Worm (Caenorhabditis elegans): ENCODE results near the gene T23B5.3.

DNA sequence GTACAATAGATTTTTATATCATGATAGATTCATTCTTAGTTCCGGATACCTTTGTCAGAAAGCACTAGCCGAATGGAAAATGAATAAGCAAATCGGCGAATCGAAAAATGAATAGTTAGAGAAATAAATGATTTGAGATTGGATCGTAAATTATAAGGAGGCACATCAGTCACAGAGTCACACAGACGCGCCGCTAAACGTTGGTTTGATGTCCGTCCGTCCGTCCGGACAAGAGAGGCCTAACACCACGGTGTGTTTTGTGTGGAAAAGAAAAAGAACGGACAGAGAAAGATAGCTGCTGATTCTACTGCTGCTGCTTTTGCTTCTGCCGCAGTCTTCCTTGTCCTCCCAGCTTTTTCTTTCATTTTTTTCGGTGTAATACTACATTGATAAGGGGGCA, 12.5 kb downstream of the T23B5.3 start:
- TF ChIP-seq pha-4 (GFP tag; IDR thresholded peaks at IDR 0.05) (no peak), pha-4 (tag; optimal IDR thresholded peaks at IDR 0.05) (no peak), lin-29 (GFP tag; IDR thresholded peaks at IDR 0.05) (no peak), nhr-11 (tag; optimal IDR thresholded peaks at IDR 0.05) (no peak), mep-1 (tag; optimal IDR thresholded peaks at IDR 0.05) (no peak), lin-39 (tag; optimal IDR thresholded peaks at IDR 0.05) (no peak), dpl-1 (GFP tag; optimal IDR thresholded peaks at IDR 0.05) (no peak), madf-5 (GFP tag; IDR thresholded peaks at IDR 0.05) (no peak), R02D3.7 (tag; optimal IDR thresholded peaks at IDR 0.05) (no peak), mdl-1 (tag; optimal IDR thresholded peaks at IDR 0.05) (no peak), aly-2 (tag; optimal IDR thresholded peaks at IDR 0.05) (no peak), nhr-76 (tag; optimal IDR thresholded peaks at IDR 0.05) (no peak), ztf-7 (tag; optimal IDR thresholded peaks at IDR 0.05) (no peak), unc-62 (GFP tag; optimal IDR thresholded peaks at IDR 0.05 in 1 of 2) (no peak), unc-62 (tag; optimal IDR thresholded peaks at IDR 0.05) (no peak)
